Worm (Caenorhabditis elegans): ENCODE data around the gene str-181.

ce11 chrV:12695155-12695554 is 23.4 kb downstream of the str-181 start, which contains the start of gene parn-1:
- TF ChIP-seq ceh-36 (tag; optimal IDR thresholded peaks at IDR 0.05) = no peak
- no peak for TF ChIP-seq B0310.2 (tag; optimal IDR thresholded peaks at IDR 0.05)
- no peak for TF ChIP-seq ama-1 (optimal IDR thresholded peaks at IDR 0.05)
- no peak for TF ChIP-seq flt-1 (GFP tag; IDR thresholded peaks at IDR 0.05)
- no peak for TF ChIP-seq ets-7 (tag; optimal IDR thresholded peaks at IDR 0.05)
